Worm (Caenorhabditis elegans): ENCODE results near the gene srh-99.

ce11 chrII:3711047-3711446, 5.3 kb downstream of the srh-99 start, which contains the start of gene fbxc-53:
- no peak for TF ChIP-seq egl-5 (tag; optimal IDR thresholded peaks at IDR 0.05)
- TF ChIP-seq daf-12 (tag; optimal IDR thresholded peaks at IDR 0.05) = no peak
- no peak for TF ChIP-seq nhr-67 (tag; optimal IDR thresholded peaks at IDR 0.05)
